Worm (Caenorhabditis elegans): ENCODE data around the gene ZK637.14.

- TF ChIP-seq daf-12 (tag; optimal IDR thresholded peaks at IDR 0.05) (no peak), skn-1 (tag; optimal IDR thresholded peaks at IDR 0.05) (no peak), duxl-1 (tag; optimal IDR thresholded peaks at IDR 0.05; ENCODE audit: poor library complexity) (no peak), nhr-41 (GFP tag; IDR thresholded peaks at IDR 0.05) (no peak), mes-2 (tag; optimal IDR thresholded peaks at IDR 0.05; ENCODE audit: poor library complexity, severe bottlenecking) (no peak), unc-39 (tag; optimal IDR thresholded peaks at IDR 0.05) (no peak), fkh-10 (GFP tag; optimal IDR thresholded peaks at IDR 0.05) (no peak), ztf-11 (tag; optimal IDR thresholded peaks at IDR 0.05) (no peak), lsy-2 (tag; optimal IDR thresholded peaks at IDR 0.05) (no peak), nhr-11 (tag; optimal IDR thresholded peaks at IDR 0.05) (no peak), pha-4 (GFP tag; IDR thresholded peaks at IDR 0.05) (no peak), pha-4 (tag; optimal IDR thresholded peaks at IDR 0.05) (no peak)
Measured at ce11 chrIII:8882333-8882732, 6.6 kb downstream of the ZK637.14 start.

Data from whole organism, L4 larva.